Fruit fly (Drosophila melanogaster): ENCODE measurements around the gene Atg17.

Gene Atg17

dm6 chr3R:5660198-5660893 is 9.2 kb upstream of the Atg17 start, which contains the start of gene Wdr33 (continued):
- TF ChIP-seq psq (GFP tag; optimal IDR thresholded peaks at IDR 0.05) (no peak), caup (GFP tag; optimal IDR thresholded peaks at IDR 0.05; ENCODE audit: severe bottlenecking) (no peak), Kr (GFP tag; optimal IDR thresholded peaks at IDR 0.05) (no peak), CG1529 (GFP tag; optimal IDR thresholded peaks at IDR 0.05) (peak; percentile 8), NC2α (GFP tag; optimal IDR thresholded peaks at IDR 0.05) (no peak), HLH3B (GFP tag; IDR thresholded peaks at IDR 0.05) (peak; percentile 30; the same call in 1 of the 2 replicates), MBD-R2 (GFP tag; IDR thresholded peaks at IDR 0.05) (peak; percentile 51), nau (GFP tag; optimal IDR thresholded peaks at IDR 0.05) (no peak)

- TF ChIP-seq exex (tag; optimal IDR thresholded peaks at IDR 0.05) (peak; percentile 25), CG3726 (GFP tag; IDR thresholded peaks at IDR 0.05) (no peak), kah (GFP tag; optimal IDR thresholded peaks at IDR 0.05) (no peak), cg (GFP tag; optimal IDR thresholded peaks at IDR 0.05) (peak; percentile 72), Lhr (GFP tag; optimal IDR thresholded peaks at IDR 0.05) (no peak), ranshi (GFP tag; IDR thresholded peaks at IDR 0.05) (no peak), bbx (GFP tag; IDR thresholded peaks at IDR 0.05; ENCODE audit: partially characterized antibody) (peak; percentile 12; the same call in 1 of the 2 replicates), YL-1 (GFP tag; optimal IDR thresholded peaks at IDR 0.05) (peak; percentile 2), CG16863 (GFP tag; optimal IDR thresholded peaks at IDR 0.05) (no peak), sug (tag; optimal IDR thresholded peaks at IDR 0.05) (peak; percentile 14), CG8388 (GFP tag; optimal IDR thresholded peaks at IDR 0.05) (peak; percentile 13), psq (GFP tag; optimal IDR thresholded peaks at IDR 0.05) (peak; percentile 97), rib (GFP tag; IDR thresholded peaks at IDR 0.05) (no peak), HLH4C (GFP tag; IDR thresholded peaks at IDR 0.05; ENCODE audit: partially characterized antibody) (0 out of 3 replicates have a peak, but pooled peaks have one; percentile 5), mld (GFP tag; IDR thresholded peaks at IDR 0.05; ENCODE audit: partially characterized antibody) (0 out of 3 replicates have a peak, but pooled peaks have one; percentile 18), CG32767 (GFP tag; IDR thresholded peaks at IDR 0.05) (no peak), CG2875 (GFP tag; optimal IDR thresholded peaks at IDR 0.05) (no peak), hbn (GFP tag; IDR thresholded peaks at IDR 0.05; ENCODE audit: partially characterized antibody) (no peak), chinmo (GFP tag; IDR thresholded peaks at IDR 0.05; ENCODE audit: partially characterized antibody) (peak; percentile 61; the same call in 1 of the 4 replicates), Hr3 (GFP tag; optimal IDR thresholded peaks at IDR 0.05) (no peak), CG16815 (GFP tag; optimal IDR thresholded peaks at IDR 0.05) (no peak), otp (GFP tag; IDR thresholded peaks at IDR 0.05) (no peak), pros (GFP tag; optimal IDR thresholded peaks at IDR 0.05) (peak; percentile 30), MESR4 (GFP tag; optimal IDR thresholded peaks at IDR 0.05) (peak; percentile 58), klu (GFP tag; IDR thresholded peaks at IDR 0.05) (no peak), Hr51 (GFP tag; optimal IDR thresholded peaks at IDR 0.05) (no peak), CG34376 (GFP tag; optimal IDR thresholded peaks at IDR 0.05) (peak; percentile 35), CG3847 (GFP tag; IDR thresholded peaks at IDR 0.05) (no peak), CG32532 (GFP tag; IDR thresholded peaks at IDR 0.05) (no peak), fd96Cb (tag; optimal IDR thresholded peaks at IDR 0.05) (no peak), CG12299 (tag; optimal IDR thresholded peaks at IDR 0.05) (no peak), Dbx (GFP tag; IDR thresholded peaks at IDR 0.05) (no peak), corto (GFP tag; optimal IDR thresholded peaks at IDR 0.05) (no peak), zfh2 (GFP tag; optimal IDR thresholded peaks at IDR 0.05) (no peak), CG12104 (GFP tag; optimal IDR thresholded peaks at IDR 0.05) (no peak), CG3163 (GFP tag; optimal IDR thresholded peaks at IDR 0.05) (peak; percentile 80), ERR (GFP tag; optimal IDR thresholded peaks at IDR 0.05) (peak; percentile 11), CG10366 (GFP tag; IDR thresholded peaks at IDR 0.05) (no peak)
Measured at dm6 chr3R:5669740-5670659, 487 bp downstream of the Atg17 start.
